Worm (Caenorhabditis elegans) whole organism, young adult: ENCODE data around the gene ptc-1.

Experiments
- Y95B8A.8 ChIP-seq: fragments of 200-800 bp; sonication (Bioruptor generic); IDR thresholded peaks from 2 replicates; pipeline ENCODE4 v1.3.6; 2022; ENCODE audit warnings: missing genetic modification reagents, missing genetic modification characterization, missing compliant biosample characterization
- ccch-3 ChIP-seq: fragments of 200-800 bp; sonication (Bioruptor generic); optimal IDR thresholded peaks from 2 replicates; lab custom pipeline; 2018; ENCODE audit warnings: mild to moderate bottlenecking, missing genetic modification characterization, missing compliant biosample characterization
- ceh-27 ChIP-seq: fragments of 200-800 bp; sonication (Bioruptor generic); optimal IDR thresholded peaks from 2 replicates; lab custom pipeline; 2018; ENCODE audit warnings: mild to moderate bottlenecking, missing genetic modification characterization, moderate library complexity, missing compliant biosample characterization

DNA sequence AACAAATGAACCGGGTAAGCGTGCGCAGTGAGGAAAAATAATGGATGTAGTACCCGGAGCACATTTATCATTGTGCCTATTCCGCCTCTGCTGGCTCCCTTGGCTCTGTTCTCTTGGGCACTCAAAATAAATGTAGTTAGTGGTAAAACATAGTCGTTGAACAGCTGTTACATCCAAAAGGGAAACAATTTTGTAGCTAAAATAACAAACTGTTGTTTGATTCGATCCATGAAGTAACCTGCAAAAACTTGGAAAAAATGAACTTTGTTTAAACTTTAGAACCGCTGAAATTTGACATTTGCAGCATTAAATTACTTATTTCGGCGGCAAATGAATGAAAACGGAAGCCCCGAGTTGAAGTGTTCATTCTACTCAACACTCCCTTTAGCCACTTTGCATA lies 626 bp downstream of the ptc-1 start:
- TF ChIP-seq Y95B8A.8 (GFP tag; lab: Robert Waterston, UW) (no peak), ceh-27 (GFP tag; lab: Kevin White, UChicago) (no peak), ccch-3 (no peak)
